Worm (Caenorhabditis elegans): ENCODE measurements around the gene C25G6.1.

- TF ChIP-seq scrt-1 (GFP tag; IDR thresholded peaks at IDR 0.05) = no peak
- no peak for TF ChIP-seq flt-1 (GFP tag; IDR thresholded peaks at IDR 0.05)
- no peak for TF ChIP-seq ama-1 (optimal IDR thresholded peaks at IDR 0.05)
- TF ChIP-seq pes-1 (GFP tag; IDR thresholded peaks at IDR 0.05) = no peak
- no peak for TF ChIP-seq tbx-11 (GFP tag; IDR thresholded peaks at IDR 0.05)
- TF ChIP-seq hnd-1 (tag; optimal IDR thresholded peaks at IDR 0.05) = no peak
- no peak for TF ChIP-seq tbx-37 (GFP tag; conservative IDR thresholded peaks at IDR 0.05)
- TF ChIP-seq aly-1 (tag; optimal IDR thresholded peaks at IDR 0.05) = no peak
- TF ChIP-seq hmbx-1 (tag; optimal IDR thresholded peaks at IDR 0.05) = no peak
- no peak for TF ChIP-seq F13C5.2 (tag; optimal IDR thresholded peaks at IDR 0.05)
- no peak for TF ChIP-seq B0310.2 (tag; optimal IDR thresholded peaks at IDR 0.05)
These were observed 38.7 kb downstream of the C25G6.1 start for ce11 chrX:1309446-1309845.

Measured in whole organism, early embryonic.